Worm (Caenorhabditis elegans) whole organism, L4/young adult: ENCODE results near the gene C40A11.2.

Experiments used
- W03F9.2 ChIP-seq: fragments of 150-350 bp; optimal IDR thresholded peaks from 2 replicates; lab custom pipeline; 2014; ENCODE audit warnings: missing biosample characterization, missing genetic modification characterization
- dao-5 ChIP-seq: sonication (generic microtip); optimal IDR thresholded peaks from 2 replicates; lab custom pipeline; 2016; ENCODE audit warnings: missing genotype, missing genetic modification characterization, moderate library complexity, missing compliant biosample characterization
- him-1 ChIP-seq: sonication (generic microtip); optimal IDR thresholded peaks from 2 replicates; lab custom pipeline; 2016; ENCODE audit warnings: missing genotype, missing genetic modification reagents, missing genetic modification characterization, missing compliant biosample characterization

- TF ChIP-seq W03F9.2 (tag; lab: Kevin White, UChicago) = no peak
- TF ChIP-seq him-1 (tag; lab: Kevin White, UChicago) = no peak
- TF ChIP-seq dao-5 (tag; lab: Kevin White, UChicago) = no peak
Measured at ce11 chrII:2166376-2166775, 19.6 kb downstream of the C40A11.2 start, which contains the start of gene C33C12.4.
